Fruit fly (Drosophila melanogaster) whole organism, embryonic: ENCODE results near the gene CG6005.

Source experiments
- ATbp ChIP-seq: fragments of 200-800 bp; sonication (Bioruptor generic); optimal IDR thresholded peaks from 2 replicates; lab custom pipeline; 2017; ENCODE audit warnings: missing biosample characterization, mild to moderate bottlenecking, missing genetic modification characterization, missing genetic modification reagents
- Ada2b ChIP-seq: fragments of 200-800 bp; sonication (Bioruptor generic); IDR thresholded peaks from 2 replicates; pipeline ENCODE4 v1.3.6; 2022; ENCODE audit warnings: missing biosample characterization, missing genetic modification characterization
- Asciz ChIP-seq: fragments of 200-800 bp; sonication (Bioruptor generic); optimal IDR thresholded peaks from 2 replicates; lab custom pipeline; 2017; ENCODE audit warnings: missing biosample characterization, mild to moderate bottlenecking, missing genetic modification characterization, missing genetic modification reagents
- C15 ChIP-seq: fragments of 200-800 bp; sonication (Bioruptor generic); IDR thresholded peaks from 3 replicates; pipeline ENCODE4 v1.3.6; 2022; ENCODE audit warnings: missing biosample characterization, missing genetic modification characterization
- CG11504 ChIP-seq: fragments of 200-800 bp; sonication (Bioruptor generic); optimal IDR thresholded peaks from 3 replicates; lab custom pipeline; 2019; ENCODE audit warnings: missing biosample characterization, mild to moderate bottlenecking, missing genetic modification characterization, moderate library complexity
- CG11696 ChIP-seq: fragments of 200-800 bp; sonication (Bioruptor generic); IDR thresholded peaks from 2 replicates; pipeline ENCODE4 v1.3.6; 2022; ENCODE audit warnings: missing biosample characterization, missing genetic modification characterization
- CG1233 ChIP-seq: fragments of 200-800 bp; sonication (Bioruptor generic); optimal IDR thresholded peaks from 4 replicates; lab custom pipeline; 2018; ENCODE audit warnings: missing biosample characterization, mild to moderate bottlenecking, missing genetic modification characterization
- CG12769 ChIP-seq: fragments of 200-800 bp; sonication (Bioruptor generic); optimal IDR thresholded peaks from 2 replicates; lab custom pipeline; 2019; ENCODE audit warnings: missing biosample characterization, mild to moderate bottlenecking, missing genetic modification characterization, moderate library complexity
- CG15696 ChIP-seq: fragments of 200-800 bp; sonication (Bioruptor generic); optimal IDR thresholded peaks from 2 replicates; lab custom pipeline; 2019; ENCODE audit warnings: missing biosample characterization, mild to moderate bottlenecking, missing genetic modification characterization, moderate library complexity
- CG1602 ChIP-seq: fragments of 200-800 bp; sonication (Bioruptor generic); optimal IDR thresholded peaks from 3 replicates; lab custom pipeline; 2016; ENCODE audit warnings: missing biosample characterization, missing genetic modification characterization
- CG17568 ChIP-seq: fragments of 200-800 bp; sonication (Bioruptor generic); optimal IDR thresholded peaks from 2 replicates; lab custom pipeline; 2018; ENCODE audit warnings: missing biosample characterization, mild to moderate bottlenecking, missing genetic modification characterization, moderate library complexity
- CG17802 ChIP-seq: fragments of 200-800 bp; sonication (Bioruptor generic); optimal IDR thresholded peaks from 2 replicates; lab custom pipeline; 2018; ENCODE audit warnings: missing biosample characterization, mild to moderate bottlenecking, missing genetic modification characterization, moderate library complexity
- CG2678 ChIP-seq: fragments of 200-800 bp; sonication (Bioruptor generic); optimal IDR thresholded peaks from 3 replicates; lab custom pipeline; 2019; ENCODE audit warnings: missing biosample characterization, mild to moderate bottlenecking, missing genetic modification characterization, moderate library complexity
- CG2712 ChIP-seq: fragments of 200-800 bp; optimal IDR thresholded peaks from 3 replicates; lab custom pipeline; 2019; ENCODE audit warnings: missing biosample characterization, mild to moderate bottlenecking, missing genetic modification characterization, moderate library complexity
- CG32772 ChIP-seq: fragments of 200-800 bp; sonication (Bioruptor generic); IDR thresholded peaks from 2 replicates; pipeline ENCODE4 v1.3.6; 2022; ENCODE audit warnings: missing biosample characterization, missing genetic modification characterization
- CG3407 ChIP-seq: fragments of 200-800 bp; sonication (Bioruptor generic); optimal IDR thresholded peaks from 2 replicates; lab custom pipeline; 2018; ENCODE audit warnings: missing biosample characterization, mild to moderate bottlenecking, missing genetic modification characterization
- CG4282 ChIP-seq: fragments of 200-800 bp; sonication (Bioruptor generic); optimal IDR thresholded peaks from 2 replicates; lab custom pipeline; 2016; ENCODE audit warnings: missing biosample characterization, missing genetic modification characterization
- CG4404 ChIP-seq: fragments of 200-800 bp; sonication (Bioruptor generic); IDR thresholded peaks from 2 replicates; pipeline ENCODE4 v1.3.6; 2022; ENCODE audit warnings: missing biosample characterization, missing genetic modification characterization
- CG4707 ChIP-seq: fragments of 200-800 bp; sonication (Bioruptor generic); optimal IDR thresholded peaks from 2 replicates; lab custom pipeline; 2018; ENCODE audit warnings: missing biosample characterization, mild to moderate bottlenecking, missing genetic modification characterization, moderate library complexity
- CG7987 ChIP-seq: fragments of 200-800 bp; sonication (Bioruptor generic); optimal IDR thresholded peaks from 2 replicates; lab custom pipeline; 2018; ENCODE audit warnings: missing biosample characterization, mild to moderate bottlenecking, missing genetic modification characterization, moderate library complexity
- CG8089 ChIP-seq: fragments of 200-800 bp; sonication (Bioruptor generic); optimal IDR thresholded peaks from 3 replicates; lab custom pipeline; 2016; ENCODE audit warnings: missing biosample characterization, missing genetic modification characterization
- CG8290 ChIP-seq, 3 experiments: fragments of 200-800 bp; sonication (Bioruptor generic); optimal IDR thresholded peaks; 2 replicates each; lab custom pipeline; 2016 to 2019; ENCODE audit warnings: missing biosample characterization in 3 of 3, missing genetic modification characterization in 3 of 3, mild to moderate bottlenecking in 2 of 3, moderate library complexity in 1 of 3
- Fer1 ChIP-seq: fragments of 200-800 bp; sonication (Bioruptor generic); optimal IDR thresholded peaks from 2 replicates; lab custom pipeline; 2017; ENCODE audit warnings: missing biosample characterization, mild to moderate bottlenecking, missing genetic modification characterization
- HLH4C ChIP-seq: fragments of 200-800 bp; sonication (Bioruptor generic); IDR thresholded peaks from 3 replicates; pipeline ENCODE4 v1.3.6; 2022; ENCODE audit warnings: missing biosample characterization, missing genetic modification characterization; ENCODE audit not compliant: partially characterized antibody
- Hand ChIP-seq: fragments of 200-800 bp; sonication (Bioruptor generic); optimal IDR thresholded peaks from 2 replicates; lab custom pipeline; 2017; ENCODE audit warnings: mild to moderate bottlenecking, missing biosample characterization, missing genetic modification reagents, missing genetic modification characterization
- Hr78 ChIP-seq, 2 experiments: fragments of 200-800 bp in 1 of 2; fragments of >200 bp in 1 of 2; sonication (Bioruptor generic) in 1 of 2; optimal IDR thresholded peaks; 2 replicates each; lab custom pipeline; 2017 to 2019; ENCODE audit warnings: missing biosample characterization in 2 of 2, missing genetic modification characterization in 2 of 2, mild to moderate bottlenecking in 1 of 2, moderate library complexity in 1 of 2
- NFAT ChIP-seq: fragments of 200-800 bp; sonication (Bioruptor generic); IDR thresholded peaks from 2 replicates; pipeline ENCODE4 v1.3.6; 2022; ENCODE audit warnings: missing biosample characterization, missing genetic modification characterization
- Pdp1 ChIP-seq, 2 experiments: fragments of 200-800 bp; sonication (Bioruptor generic); optimal IDR thresholded peaks; 3 replicates each; lab custom pipeline; 2016; ENCODE audit warnings: missing biosample characterization in 2 of 2, missing genetic modification characterization in 2 of 2, mild to moderate bottlenecking in 1 of 2, moderate library complexity in 1 of 2
- abd-A ChIP-seq: fragments of 200-800 bp; sonication (Bioruptor generic); optimal IDR thresholded peaks from 3 replicates; lab custom pipeline; 2019; ENCODE audit warnings: missing biosample characterization, mild to moderate bottlenecking, missing genetic modification characterization, moderate library complexity
- btn ChIP-seq: fragments of 200-800 bp; sonication (Bioruptor generic); optimal IDR thresholded peaks from 2 replicates; lab custom pipeline; 2016; ENCODE audit warnings: missing biosample characterization, missing genetic modification characterization
- ci ChIP-seq: fragments of 200-800 bp; sonication (Bioruptor generic); IDR thresholded peaks from 3 replicates; pipeline ENCODE4 v1.3.6; 2022; ENCODE audit warnings: missing biosample characterization, missing genetic modification characterization
- dysf ChIP-seq: fragments of 200-800 bp; sonication (Bioruptor generic); IDR thresholded peaks from 3 replicates; pipeline ENCODE4 v1.3.6; 2022; ENCODE audit warnings: missing biosample characterization, missing genetic modification characterization
- ewg ChIP-seq: fragments of 200-800 bp; sonication (Bioruptor generic); optimal IDR thresholded peaks from 3 replicates; lab custom pipeline; 2017; ENCODE audit warnings: mild to moderate bottlenecking, missing biosample characterization, missing genetic modification reagents, missing genetic modification characterization
- grau ChIP-seq: fragments of 200-800 bp; optimal IDR thresholded peaks from 3 replicates; lab custom pipeline; 2019; ENCODE audit warnings: missing biosample characterization, mild to moderate bottlenecking, missing genetic modification characterization, moderate library complexity
- gro ChIP-seq: fragments of 200-800 bp; sonication (Bioruptor generic); optimal IDR thresholded peaks from 2 replicates; lab custom pipeline; 2016; ENCODE audit warnings: missing biosample characterization, missing genetic modification characterization
- hkb ChIP-seq, 2 experiments: fragments of 200-800 bp in 1 of 2; fragments of >200 bp in 1 of 2; sonication (Bioruptor generic) in 1 of 2; IDR thresholded peaks in 1 of 2; optimal IDR thresholded peaks in 1 of 2; 2 replicates each; pipeline versions ENCODE4 v1.3.6 to Lab custom; 2017 to 2022; ENCODE audit warnings: missing biosample characterization in 1 of 2, missing genetic modification characterization in 1 of 2
- kah ChIP-seq: fragments of 200-800 bp; sonication (Bioruptor generic); optimal IDR thresholded peaks from 2 replicates; lab custom pipeline; 2018; ENCODE audit warnings: missing biosample characterization, mild to moderate bottlenecking, missing genetic modification characterization
- lab ChIP-seq: fragments of 200-800 bp; sonication (Bioruptor generic); optimal IDR thresholded peaks from 3 replicates; lab custom pipeline; 2017; ENCODE audit warnings: missing biosample characterization, missing genetic modification characterization, mild to moderate bottlenecking, moderate library complexity, missing genetic modification reagents
- luna ChIP-seq: fragments of 200-800 bp; sonication (Bioruptor generic); optimal IDR thresholded peaks from 2 replicates; lab custom pipeline; 2016; ENCODE audit warnings: missing biosample characterization, missing genetic modification characterization
- mirr ChIP-seq: fragments of 200-800 bp; sonication (Bioruptor generic); optimal IDR thresholded peaks from 3 replicates; lab custom pipeline; 2018; ENCODE audit warnings: missing biosample characterization, mild to moderate bottlenecking, missing genetic modification characterization
- otp ChIP-seq: fragments of 200-800 bp; sonication (Bioruptor generic); IDR thresholded peaks from 3 replicates; pipeline ENCODE4, ENCODE4 v1.3.6; 2022; ENCODE audit warnings: missing biosample characterization, missing genetic modification characterization
- pros ChIP-seq: fragments of 200-800 bp; sonication (Bioruptor generic); optimal IDR thresholded peaks from 3 replicates; lab custom pipeline; 2019; ENCODE audit warnings: missing biosample characterization, mild to moderate bottlenecking, missing genetic modification characterization, moderate library complexity
- sd ChIP-seq: fragments of 200-800 bp; sonication (Bioruptor generic); optimal IDR thresholded peaks from 3 replicates; lab custom pipeline; 2018; ENCODE audit warnings: missing biosample characterization, mild to moderate bottlenecking, missing genetic modification characterization, moderate library complexity
- slou ChIP-seq: fragments of 200-800 bp; sonication (Bioruptor generic); optimal IDR thresholded peaks from 3 replicates; lab custom pipeline; 2016; ENCODE audit warnings: missing biosample characterization, missing genetic modification characterization
- sug ChIP-seq: fragments of 200-800 bp; optimal IDR thresholded peaks from 2 replicates; lab custom pipeline; 2019; ENCODE audit warnings: missing biosample characterization, mild to moderate bottlenecking, missing genetic modification characterization, moderate library complexity
- tx ChIP-seq: fragments of 200-800 bp; sonication (Bioruptor generic); optimal IDR thresholded peaks from 2 replicates; lab custom pipeline; 2016; ENCODE audit warnings: missing biosample characterization, missing genetic modification characterization
- vvl ChIP-seq: fragments of 200-800 bp; sonication (Bioruptor generic); IDR thresholded peaks from 2 replicates; pipeline ENCODE4 v1.3.6; 2022; ENCODE audit warnings: missing biosample characterization, missing genetic modification characterization
- wek ChIP-seq: fragments of 200-800 bp; sonication (Bioruptor generic); optimal IDR thresholded peaks from 3 replicates; lab custom pipeline; 2018; ENCODE audit warnings: missing biosample characterization, mild to moderate bottlenecking, missing genetic modification characterization, moderate library complexity

CG6005 gene

dm6 chr3R:19062549-19062948, 38.7 kb upstream of the CG6005 start:
- TF ChIP-seq grau (peak; percentile 39), kah (GFP tag; lab: Kevin White, UChicago) (no peak), CG1602 (no peak), CG17802 (no peak), slou (GFP tag; lab: Kevin White, UChicago) (no peak), CG15696 (no peak), Ada2b (no peak)

DNA sequence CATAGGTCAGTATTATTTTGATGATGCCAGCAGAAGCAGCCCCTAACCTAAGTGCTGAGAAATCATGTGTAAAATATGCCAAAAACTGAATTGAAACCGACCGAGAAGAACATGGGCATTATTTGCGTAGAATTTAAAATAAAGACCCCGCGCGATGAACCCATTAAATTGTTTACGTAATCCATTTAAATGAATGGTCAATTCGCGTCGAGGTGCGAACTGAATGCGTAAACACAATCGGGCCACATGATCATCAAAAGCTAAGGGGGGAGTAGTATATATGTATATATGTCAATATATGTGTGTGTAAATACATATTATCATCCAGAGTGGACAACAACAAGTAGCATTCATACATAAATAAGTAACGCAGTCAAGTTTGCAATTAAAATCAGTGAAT, 36.3 kb upstream of the CG6005 start:
- TF ChIP-seq lab (GFP tag; lab: Kevin White, UChicago) (peak; percentile 17), CG12769 (peak; percentile 32), CG1233 (peak; percentile 8), dysf (no peak), gro (GFP tag; lab: Kevin White, UChicago) (peak; percentile 12), luna (GFP tag; lab: Kevin White, UChicago) (no peak), CG17568 (GFP tag; lab: Kevin White, UChicago) (peak; percentile 6), mirr (peak; percentile 43), NFAT (GFP tag; lab: Robert Waterston, UW) (no peak), hkb (optimal IDR thresholded peaks at IDR 0.05; lab: Kevin White, UChicago) (no peak), hkb (GFP tag; IDR thresholded peaks at IDR 0.05; lab: Robert Waterston, UW) (0 out of 2 replicates have a peak, but pooled peaks have one; percentile 6), pros (no peak), CG2712 (no peak), HLH4C (GFP tag; lab: Robert Waterston, UW) (no peak), CG4707 (no peak), C15 (GFP tag; lab: Robert Waterston, UW) (no peak), CG11504 (tag; lab: Kevin White, UChicago) (no peak), wek (peak; percentile 22), Hr78 (GFP tag; optimal IDR thresholded peaks at IDR 0.05; lab: Kevin White, UChicago) (peak in 1 of 2 experiments; percentile 57), vvl (GFP tag; lab: Robert Waterston, UW) (peak; percentile 11; the same call in 1 of the 2 replicates), CG4404 (GFP tag; lab: Robert Waterston, UW) (no peak), CG7987 (GFP tag; lab: Kevin White, UChicago) (peak; percentile 17), Pdp1 (GFP tag; optimal IDR thresholded peaks at IDR 0.05; lab: Kevin White, UChicago) (peak in 1 of 2 experiments; percentile 78), Asciz (peak; percentile 54), btn (GFP tag; lab: Kevin White, UChicago) (no peak), CG3407 (GFP tag; lab: Kevin White, UChicago) (no peak), Fer1 (GFP tag; lab: Kevin White, UChicago) (no peak), CG8290 (GFP tag; optimal IDR thresholded peaks at IDR 0.05; lab: Kevin White, UChicago) (no peak), CG8290 (tag; optimal IDR thresholded peaks at IDR 0.05; lab: Kevin White, UChicago) (peak in 1 of 2 experiments; percentile 20), ATbp (GFP tag; lab: Kevin White, UChicago) (peak; percentile 28), CG4282 (GFP tag; lab: Kevin White, UChicago) (no peak), sug (tag; lab: Kevin White, UChicago) (peak; percentile 24), CG8089 (GFP tag; lab: Kevin White, UChicago) (no peak), CG2678 (tag; lab: Kevin White, UChicago) (peak; percentile 22), abd-A (tag; lab: Kevin White, UChicago) (peak; percentile 56), tx (no peak), sd (tag; lab: Kevin White, UChicago) (peak; percentile 30), otp (GFP tag; lab: Robert Waterston, UW) (peak; percentile 59; the same call in 1 of the 3 replicates), Hand (no peak), ewg (GFP tag; lab: Kevin White, UChicago) (no peak), ci (no peak), CG11696 (GFP tag; lab: Robert Waterston, UW) (no peak), CG32772 (no peak)
